ENCODE assay signal across 4 fruit fly cellular contexts in the genomic region with DNA sequence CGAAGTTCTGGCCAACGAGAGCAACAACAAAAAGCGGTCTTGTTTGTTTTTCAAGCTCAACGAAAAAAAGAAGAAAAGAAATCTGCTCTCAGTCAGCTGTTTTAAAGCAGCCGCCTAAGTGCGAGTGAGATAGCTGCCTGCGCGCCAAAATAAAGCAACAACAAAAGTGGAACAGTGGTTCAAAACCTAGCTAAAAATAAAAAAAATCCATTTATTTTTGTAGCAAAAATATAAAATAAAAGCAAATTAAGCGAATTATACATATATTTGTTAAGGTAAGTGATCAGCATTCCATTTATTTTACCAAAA.
TF ChIP-seq lines count a peak whose summit lies in the region.

No protein-coding gene starts in this region.

TF ChIP-seq in whole organism, embryonic, 481 proteins besides CTCF, POLR2A, EP300 and RAD21 (continued from another document and continues in another):
- TF ChIP-seq CG10959 (GFP tag; IDR thresholded peaks at IDR 0.05; lab: Robert Waterston, UW) (no peak), ken (GFP tag; IDR thresholded peaks at IDR 0.05; lab: Robert Waterston, UW) (no peak), CG31365 (tag; optimal IDR thresholded peaks at IDR 0.05; lab: Kevin White, UChicago) (no peak), Fer1 (GFP tag; optimal IDR thresholded peaks at IDR 0.05; lab: Kevin White, UChicago) (peak; percentile 15), stwl (tag; optimal IDR thresholded peaks at IDR 0.05; lab: Kevin White, UChicago) (peak; percentile 29), gcm (GFP tag; optimal IDR thresholded peaks at IDR 0.05; lab: Kevin White, UChicago) (no peak), CG1602 (GFP tag; optimal IDR thresholded peaks at IDR 0.05; lab: Kevin White, UChicago) (no peak), Nf-YC (tag; optimal IDR thresholded peaks at IDR 0.05; lab: Kevin White, UChicago) (peak; percentile 20), Atf3 (GFP tag; optimal IDR thresholded peaks at IDR 0.05; lab: Kevin White, UChicago) (no peak), Vsx1 (GFP tag; optimal IDR thresholded peaks at IDR 0.05; lab: Kevin White, UChicago) (no peak), Drgx (GFP tag; IDR thresholded peaks at IDR 0.05; lab: Robert Waterston, UW) (peak; percentile 87), peb (GFP tag; IDR thresholded peaks at IDR 0.05; lab: Robert Waterston, UW) (no peak), CG3726 (GFP tag; IDR thresholded peaks at IDR 0.05; lab: Robert Waterston, UW) (no peak), bsh (GFP tag; optimal IDR thresholded peaks at IDR 0.05; lab: Kevin White, UChicago) (peak; percentile 9 to 99), Asciz (GFP tag; optimal IDR thresholded peaks at IDR 0.05; lab: Kevin White, UChicago) (no peak), CG17361 (GFP tag; IDR thresholded peaks at IDR 0.05; lab: Robert Waterston, UW) (0 out of 3 replicates have a peak, but pooled peaks have one; percentile 7), CoRest (tag; optimal IDR thresholded peaks at IDR 0.05; lab: Kevin White, UChicago) (peak; percentile 3), tgo (GFP tag; IDR thresholded peaks at IDR 0.05; lab: Robert Waterston, UW) (no peak; the same call in 2 of the 3 replicates), CG11504 (tag; optimal IDR thresholded peaks at IDR 0.05; lab: Kevin White, UChicago) (peak; percentile 31), Aef1 (GFP tag; IDR thresholded peaks at IDR 0.05; lab: Robert Waterston, UW) (peak; percentile 89), Med (GFP tag; lab: Kevin White, UChicago) (peak; percentile 74), HmgD (GFP tag; optimal IDR thresholded peaks at IDR 0.05; lab: Kevin White, UChicago) (no peak), CG13296 (GFP tag; optimal IDR thresholded peaks at IDR 0.05; lab: Kevin White, UChicago) (peak; percentile 51), sqz (GFP tag; optimal IDR thresholded peaks at IDR 0.05; lab: Kevin White, UChicago) (peak; percentile 57), pnt (GFP tag; optimal IDR thresholded peaks at IDR 0.05; lab: Kevin White, UChicago) (no peak), nom (GFP tag; optimal IDR thresholded peaks at IDR 0.05; lab: Kevin White, UChicago) (peak; percentile 99), nerfin-2 (GFP tag; IDR thresholded peaks at IDR 0.05; lab: Robert Waterston, UW; ENCODE audit: partially characterized antibody) (no peak), GATAe (GFP tag; conservative IDR thresholded peaks at IDR 0.05; lab: Robert Waterston, UW) (no peak), pan (optimal IDR thresholded peaks at IDR 0.05; lab: Kevin White, UChicago) (no peak), pan (GFP tag; optimal IDR thresholded peaks at IDR 0.05 in 1 of 2, IDR thresholded peaks at IDR 0.05 in 1 of 2) (peak in 1 of 2 experiments; percentile 33), corto (GFP tag; optimal IDR thresholded peaks at IDR 0.05; lab: Kevin White, UChicago) (peak; percentile 3), CG12104 (GFP tag; optimal IDR thresholded peaks at IDR 0.05; lab: Kevin White, UChicago) (no peak), CG1529 (GFP tag; optimal IDR thresholded peaks at IDR 0.05; lab: Kevin White, UChicago) (no peak)

TF ChIP-seq in whole organism, prepupa, 60 proteins besides CTCF, POLR2A, EP300 and RAD21 (continued from another document and continues in another):
- TF ChIP-seq CG11902 (GFP tag; optimal IDR thresholded peaks at IDR 0.05; lab: Kevin White, UChicago) (no peak), CG31627 (GFP tag; optimal IDR thresholded peaks at IDR 0.05; lab: Kevin White, UChicago) (peak; percentile 31), lz (GFP tag; optimal IDR thresholded peaks at IDR 0.05; lab: Kevin White, UChicago) (peak; percentile 49), CG3919 (GFP tag; optimal IDR thresholded peaks at IDR 0.05; lab: Kevin White, UChicago) (peak; percentile 84), CG9139 (GFP tag; optimal IDR thresholded peaks at IDR 0.05; lab: Kevin White, UChicago) (peak; percentile 98), fd59A (GFP tag; optimal IDR thresholded peaks at IDR 0.05; lab: Kevin White, UChicago) (peak; percentile 91), Blimp-1 (GFP tag; optimal IDR thresholded peaks at IDR 0.05; lab: Kevin White, UChicago) (peak; percentile 74), achi (GFP tag; optimal IDR thresholded peaks at IDR 0.05; lab: Kevin White, UChicago) (peak; percentile 87), CG3032 (tag; optimal IDR thresholded peaks at IDR 0.05; lab: Kevin White, UChicago) (peak; percentile 96), Eip78C (GFP tag; lab: Kevin White, UChicago) (peak; percentile 93), Met (GFP tag; optimal IDR thresholded peaks at IDR 0.05; lab: Kevin White, UChicago) (peak; percentile 62), CG4318 (GFP tag; optimal IDR thresholded peaks at IDR 0.05; lab: Kevin White, UChicago) (peak; percentile 45), CG7368 (GFP tag; optimal IDR thresholded peaks at IDR 0.05; lab: Kevin White, UChicago) (peak; percentile 83), CG8632 (GFP tag; optimal IDR thresholded peaks at IDR 0.05; lab: Kevin White, UChicago) (peak; percentile 88), acj6 (GFP tag; optimal IDR thresholded peaks at IDR 0.05; lab: Kevin White, UChicago) (peak; percentile 72), dac (GFP tag; optimal IDR thresholded peaks at IDR 0.05; lab: Kevin White, UChicago) (peak; percentile 85), CG8119 (GFP tag; IDR thresholded peaks at IDR 0.05; lab: Robert Waterston, UW) (peak; percentile 89), Eip75B (GFP tag; optimal IDR thresholded peaks at IDR 0.05; lab: Kevin White, UChicago) (peak; percentile 85), Sox15 (GFP tag; optimal IDR thresholded peaks at IDR 0.05; lab: Kevin White, UChicago) (no peak), CG34406 (GFP tag; optimal IDR thresholded peaks at IDR 0.05; lab: Kevin White, UChicago) (peak; percentile 90), Hr4 (GFP tag; optimal IDR thresholded peaks at IDR 0.05; lab: Kevin White, UChicago) (peak; percentile 56), CG6792 (GFP tag; optimal IDR thresholded peaks at IDR 0.05; lab: Kevin White, UChicago) (peak; percentile 73), Ets96B (tag; optimal IDR thresholded peaks at IDR 0.05; lab: Kevin White, UChicago) (peak; percentile 98), salr (GFP tag; optimal IDR thresholded peaks at IDR 0.05; lab: Kevin White, UChicago) (peak; percentile 90 to 97), CG16779 (tag; optimal IDR thresholded peaks at IDR 0.05; lab: Kevin White, UChicago) (peak; percentile 97), net (GFP tag; optimal IDR thresholded peaks at IDR 0.05; lab: Kevin White, UChicago) (peak; percentile 96), fd85E (GFP tag; optimal IDR thresholded peaks at IDR 0.05; lab: Kevin White, UChicago) (peak; percentile 36), CG6808 (GFP tag; optimal IDR thresholded peaks at IDR 0.05; lab: Kevin White, UChicago) (peak; percentile 98), Eip93F (GFP tag; optimal IDR thresholded peaks at IDR 0.05; lab: Kevin White, UChicago) (peak; percentile 76), CG11762 (GFP tag; optimal IDR thresholded peaks at IDR 0.05; lab: Kevin White, UChicago; ENCODE audit: insufficient read depth) (peak; percentile 85), CG10631 (GFP tag; optimal IDR thresholded peaks at IDR 0.05; lab: Kevin White, UChicago) (peak; percentile 76), esn (GFP tag; optimal IDR thresholded peaks at IDR 0.05; lab: Kevin White, UChicago) (peak; percentile 74), eg (GFP tag; IDR thresholded peaks at IDR 0.05; lab: Robert Waterston, UW) (peak; percentile 94)

TF ChIP-seq in whole organism, pupa, 21 proteins besides CTCF, POLR2A, EP300 and RAD21 (continued from another document):
- TF ChIP-seq rn (GFP tag; IDR thresholded peaks at IDR 0.05; lab: Robert Waterston, UW) = peak; percentile 78
TF ChIP-seq in whole organism, pupa: peak in this region for 19.

TF ChIP-seq in whole organism, wandering third instar larva, 38 proteins besides CTCF, POLR2A, EP300 and RAD21 (continued from another document):
- TF ChIP-seq psq (GFP tag; optimal IDR thresholded peaks at IDR 0.05; lab: Kevin White, UChicago) (no peak), CG9705 (GFP tag; optimal IDR thresholded peaks at IDR 0.05; lab: Kevin White, UChicago) (peak; percentile 43), sage (GFP tag; optimal IDR thresholded peaks at IDR 0.05; lab: Kevin White, UChicago) (peak; percentile 76), Sp1 (GFP tag; optimal IDR thresholded peaks at IDR 0.05; lab: Kevin White, UChicago) (peak; percentile 89), Hnf4 (GFP tag; optimal IDR thresholded peaks at IDR 0.05; lab: Kevin White, UChicago) (peak; percentile 29), Rel (GFP tag; optimal IDR thresholded peaks at IDR 0.05; lab: Kevin White, UChicago) (peak; percentile 65), Rel (tag; optimal IDR thresholded peaks at IDR 0.05; lab: Kevin White, UChicago) (peak; percentile 45), lola (GFP tag; optimal IDR thresholded peaks at IDR 0.05; lab: Kevin White, UChicago) (no peak), Hr78 (GFP tag; optimal IDR thresholded peaks at IDR 0.05; lab: Kevin White, UChicago) (no peak), GATAd (GFP tag; optimal IDR thresholded peaks at IDR 0.05; lab: Kevin White, UChicago) (no peak), Myc (optimal IDR thresholded peaks at IDR 0.05; lab: Kevin White, UChicago) (no peak), jim (GFP tag; optimal IDR thresholded peaks at IDR 0.05; lab: Kevin White, UChicago) (peak; percentile 84), fru (GFP tag; optimal IDR thresholded peaks at IDR 0.05; lab: Kevin White, UChicago) (peak; percentile 16), OdsH (GFP tag; optimal IDR thresholded peaks at IDR 0.05; lab: Kevin White, UChicago) (no peak), brk (GFP tag; optimal IDR thresholded peaks at IDR 0.05; lab: Kevin White, UChicago) (peak; percentile 65), sv (GFP tag; optimal IDR thresholded peaks at IDR 0.05; lab: Kevin White, UChicago) (no peak), foxo (GFP tag; optimal IDR thresholded peaks at IDR 0.05; lab: Kevin White, UChicago) (peak in 1 of 2 experiments; percentile 63)
